Fruit fly (Drosophila melanogaster): ENCODE measurements around the gene CG15576.

CG15576 gene

DNA sequence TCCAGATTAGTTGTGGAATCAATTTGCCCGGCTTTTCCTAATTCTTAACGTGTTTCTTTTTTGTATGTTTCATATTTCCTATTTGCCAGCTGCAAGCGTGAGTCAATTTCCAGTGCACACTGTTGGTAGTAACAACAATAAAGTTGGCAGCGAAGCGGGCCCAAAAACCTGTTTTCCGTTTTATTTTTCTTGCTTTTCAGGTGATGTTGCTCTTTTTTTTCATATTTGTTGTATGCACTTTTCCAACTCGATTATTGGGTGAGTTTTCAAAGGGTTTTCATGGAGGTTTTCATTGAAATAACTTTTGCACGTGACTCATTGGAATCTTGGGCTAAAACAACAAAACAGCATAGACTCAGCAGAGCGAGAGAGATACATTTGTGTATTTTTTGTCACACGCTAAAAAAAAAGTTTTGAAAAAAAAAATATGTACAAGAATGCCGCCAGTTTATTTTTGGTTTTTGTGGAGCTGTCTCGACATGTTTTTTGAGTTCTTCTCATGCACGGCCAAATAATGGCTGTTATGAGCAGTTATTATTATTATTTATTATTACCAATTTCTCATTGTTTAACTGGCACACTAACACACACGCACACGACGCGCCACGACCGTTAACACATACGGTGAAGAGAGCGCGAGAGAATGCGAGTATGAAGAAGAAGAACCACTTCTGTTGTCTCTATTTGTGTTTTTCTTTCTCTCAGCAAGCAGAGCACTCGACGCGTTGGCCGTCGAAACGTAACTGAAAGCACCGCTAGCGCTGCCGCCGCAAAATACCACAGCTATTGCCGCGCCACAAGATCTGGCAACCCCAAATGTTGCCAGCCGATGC lies 47.0 kb downstream of the CG15576 start, which contains the start of gene Fas2 (continued):
- peak; percentile 57 for TF ChIP-seq CG17359 (tag; optimal IDR thresholded peaks at IDR 0.05)
- TF ChIP-seq zf30C (GFP tag; optimal IDR thresholded peaks at IDR 0.05), result no peak
- TF ChIP-seq HLH3B (GFP tag; IDR thresholded peaks at IDR 0.05), result 0 out of 2 replicates have a peak, but pooled peaks have one; percentile 14
- TF ChIP-seq CG30431 (GFP tag; optimal IDR thresholded peaks at IDR 0.05), result no peak
- no peak for TF ChIP-seq Atf-2 (GFP tag; optimal IDR thresholded peaks at IDR 0.05)
- peak; percentile 28 for TF ChIP-seq CG33213 (GFP tag; optimal IDR thresholded peaks at IDR 0.05)
- no peak for TF ChIP-seq gsb (GFP tag; IDR thresholded peaks at IDR 0.05)
- TF ChIP-seq dysf (GFP tag; IDR thresholded peaks at IDR 0.05), result peak; percentile 59
- peak; percentile 47; the same call in 2 of the 3 replicates for TF ChIP-seq so (GFP tag; IDR thresholded peaks at IDR 0.05)
- peak; percentile 92 for TF ChIP-seq Jarid2 (GFP tag; optimal IDR thresholded peaks at IDR 0.05)
- peak; percentile 55; the same call in 1 of the 2 replicates for TF ChIP-seq CG14441 (GFP tag; IDR thresholded peaks at IDR 0.05)
- TF ChIP-seq CG31388 (GFP tag; optimal IDR thresholded peaks at IDR 0.05), result no peak
- TF ChIP-seq lbe (GFP tag; optimal IDR thresholded peaks at IDR 0.05), result peak; percentile 24
- TF ChIP-seq CG1832 (GFP tag; optimal IDR thresholded peaks at IDR 0.05), result no peak
- no peak for TF ChIP-seq danr (GFP tag; IDR thresholded peaks at IDR 0.05)
- TF ChIP-seq chm (GFP tag; IDR thresholded peaks at IDR 0.05), result peak; percentile 86
- no peak for TF ChIP-seq crp (GFP tag; optimal IDR thresholded peaks at IDR 0.05)
- TF ChIP-seq Hr51 (GFP tag; optimal IDR thresholded peaks at IDR 0.05), result peak in 1 of 2 experiments; percentile 33
- peak; percentile 21 for TF ChIP-seq bigmax (GFP tag; optimal IDR thresholded peaks at IDR 0.05)
- no peak for TF ChIP-seq HLH54F (GFP tag; optimal IDR thresholded peaks at IDR 0.05)
- peak; percentile 50 for TF ChIP-seq CG11723 (GFP tag; optimal IDR thresholded peaks at IDR 0.05)
- TF ChIP-seq Fer1 (GFP tag; optimal IDR thresholded peaks at IDR 0.05), result peak; percentile 69
- peak; percentile 59 for TF ChIP-seq ac (GFP tag; optimal IDR thresholded peaks at IDR 0.05)
- TF ChIP-seq fd96Cb (tag; optimal IDR thresholded peaks at IDR 0.05), result no peak
- TF ChIP-seq CG6654 (GFP tag; optimal IDR thresholded peaks at IDR 0.05), result no peak
- TF ChIP-seq CG31224 (GFP tag; IDR thresholded peaks at IDR 0.05), result 0 out of 2 replicates have a peak, but pooled peaks have one; percentile 17
- no peak for TF ChIP-seq tap (tag; optimal IDR thresholded peaks at IDR 0.05)
- peak; percentile 30 for TF ChIP-seq CG15011 (GFP tag; optimal IDR thresholded peaks at IDR 0.05)
- TF ChIP-seq CG1024 (GFP tag; IDR thresholded peaks at IDR 0.05), result peak; percentile 27; the same call in 1 of the 2 replicates
- TF ChIP-seq scrt (GFP tag; optimal IDR thresholded peaks at IDR 0.05), result peak; percentile 58
- TF ChIP-seq sd (tag; optimal IDR thresholded peaks at IDR 0.05), result peak; percentile 76
- TF ChIP-seq crc (GFP tag; optimal IDR thresholded peaks at IDR 0.05), result no peak
- TF ChIP-seq CG13424 (tag; optimal IDR thresholded peaks at IDR 0.05), result peak; percentile 1
- TF ChIP-seq CG9727 (GFP tag; optimal IDR thresholded peaks at IDR 0.05), result peak; percentile 12
- no peak for TF ChIP-seq slp2 (GFP tag; optimal IDR thresholded peaks at IDR 0.05)
- TF ChIP-seq CG2678 (tag; optimal IDR thresholded peaks at IDR 0.05), result peak; percentile 37
- TF ChIP-seq CG5180 (GFP tag; optimal IDR thresholded peaks at IDR 0.05), result peak; percentile 39
- peak; percentile 14 for TF ChIP-seq pfk (GFP tag; optimal IDR thresholded peaks at IDR 0.05)
- TF ChIP-seq CG6765 (GFP tag; optimal IDR thresholded peaks at IDR 0.05), result peak; percentile 72
- no peak for TF ChIP-seq H2.0 (GFP tag; IDR thresholded peaks at IDR 0.05)
- no peak for TF ChIP-seq Gug (GFP tag; IDR thresholded peaks at IDR 0.05)
- peak; percentile 43; the same call in 1 of the 3 replicates for TF ChIP-seq HLH4C (GFP tag; IDR thresholded peaks at IDR 0.05; ENCODE audit: partially characterized antibody)
- TF ChIP-seq CG1602 (GFP tag; optimal IDR thresholded peaks at IDR 0.05), result peak; percentile 23
- TF ChIP-seq Fer3 (tag; optimal IDR thresholded peaks at IDR 0.05), result peak; percentile 44
- no peak; the same call in 2 of the 3 replicates for TF ChIP-seq CG6175 (GFP tag; IDR thresholded peaks at IDR 0.05)
- peak; percentile 15 for TF ChIP-seq Dad (GFP tag; optimal IDR thresholded peaks at IDR 0.05)
- TF ChIP-seq pros (GFP tag; optimal IDR thresholded peaks at IDR 0.05), result peak; percentile 13
